Worm (Caenorhabditis elegans) whole organism, young adult: ENCODE data around the gene C08F8.9.
A peak's percentile ranks its signal among the peaks of the same experiment; 100 is the strongest.

ENCODE experiments used
- B0019.2 ChIP-seq: fragments of 200-800 bp; sonication (Bioruptor generic); conservative IDR thresholded peaks from 2 replicates; pipeline ENCODE4 v1.3.6; 2022; ENCODE audit warnings: missing genetic modification reagents, missing genetic modification characterization, missing compliant biosample characterization
- B0035.1 ChIP-seq: sonication (generic microtip); optimal IDR thresholded peaks from 2 replicates; lab custom pipeline; 2016; ENCODE audit warnings: missing genetic modification characterization, mild to moderate bottlenecking, missing compliant biosample characterization, missing genotype, missing genetic modification reagents
- F23B12.7 ChIP-seq: sonication (generic microtip); optimal IDR thresholded peaks from 2 replicates; lab custom pipeline; 2017; ENCODE audit warnings: missing genetic modification characterization, mild to moderate bottlenecking, missing compliant biosample characterization, antibody characterized with exemption, moderate library complexity; ENCODE audit not compliant: insufficient read depth
- F39B2.1 ChIP-seq: fragments of 200-800 bp; sonication (Bioruptor generic); IDR thresholded peaks from 2 replicates; pipeline ENCODE4 v1.3.6; 2022; ENCODE audit warnings: missing genetic modification reagents, missing genetic modification characterization, missing compliant biosample characterization
- F49E8.2 ChIP-seq: sonication (generic microtip); optimal IDR thresholded peaks from 3 replicates; lab custom pipeline; 2017; ENCODE audit warnings: missing genetic modification characterization, mild to moderate bottlenecking, missing compliant biosample characterization, antibody characterized with exemption, moderate library complexity; ENCODE audit not compliant: insufficient read depth
- T07F8.4 ChIP-seq: sonication (generic microtip); optimal IDR thresholded peaks from 2 replicates; lab custom pipeline; 2016; ENCODE audit warnings: mild to moderate bottlenecking, missing genetic modification characterization, moderate library complexity, missing compliant biosample characterization
- Y53G8AR.9 ChIP-seq: fragments of 200-800 bp; sonication (Bioruptor generic); conservative IDR thresholded peaks from 2 replicates; pipeline ENCODE4 v1.3.6; 2022; ENCODE audit warnings: missing genetic modification reagents, missing genetic modification characterization, missing compliant biosample characterization
- Y95B8A.8 ChIP-seq: fragments of 200-800 bp; sonication (Bioruptor generic); IDR thresholded peaks from 2 replicates; pipeline ENCODE4 v1.3.6; 2022; ENCODE audit warnings: missing genetic modification reagents, missing genetic modification characterization, missing compliant biosample characterization
- ZK185.1 ChIP-seq: sonication (generic microtip); optimal IDR thresholded peaks from 2 replicates; lab custom pipeline; 2016; ENCODE audit warnings: mild to moderate bottlenecking, missing genetic modification characterization, missing compliant biosample characterization; ENCODE audit not compliant: poor library complexity, severe bottlenecking
- aptf-3 ChIP-seq: fragments of 200-800 bp; sonication (Bioruptor generic); IDR thresholded peaks from 2 replicates; pipeline ENCODE4 v1.3.6; 2022; ENCODE audit warnings: missing genetic modification characterization, missing compliant biosample characterization
- atf-7 ChIP-seq: sonication (generic microtip); optimal IDR thresholded peaks from 2 replicates; lab custom pipeline; 2017; ENCODE audit warnings: mild to moderate bottlenecking, missing genetic modification characterization, missing compliant biosample characterization
- attf-3 ChIP-seq: fragments of 200-800 bp; sonication (Bioruptor generic); conservative IDR thresholded peaks from 2 replicates; pipeline ENCODE4 v1.3.6; 2022; ENCODE audit warnings: missing genetic modification reagents, missing genetic modification characterization, missing compliant biosample characterization
- attf-5 ChIP-seq: fragments of 200-800 bp; sonication (Bioruptor generic); optimal IDR thresholded peaks from 2 replicates; lab custom pipeline; 2018; ENCODE audit warnings: mild to moderate bottlenecking, missing genetic modification characterization, missing compliant biosample characterization
- ccch-3 ChIP-seq: fragments of 200-800 bp; sonication (Bioruptor generic); optimal IDR thresholded peaks from 2 replicates; lab custom pipeline; 2018; ENCODE audit warnings: mild to moderate bottlenecking, missing genetic modification characterization, missing compliant biosample characterization
- cebp-1 ChIP-seq, 2 experiments: fragments of 200-800 bp in 1 of 2; sonication (Bioruptor generic) in 1 of 2; sonication (generic microtip) in 1 of 2; IDR thresholded peaks in 1 of 2; optimal IDR thresholded peaks in 1 of 2; 2 replicates each; pipeline versions ENCODE4 v1.3.6 to Lab custom; 2017 to 2022; ENCODE audit warnings: missing compliant biosample characterization in 2 of 2, missing genetic modification characterization in 2 of 2, mild to moderate bottlenecking in 1 of 2, missing genetic modification reagents in 1 of 2, moderate library complexity in 1 of 2
- chd-7 ChIP-seq: sonication (generic microtip); optimal IDR thresholded peaks from 2 replicates; lab custom pipeline; 2016; ENCODE audit warnings: mild to moderate bottlenecking, missing genetic modification characterization, moderate library complexity, missing compliant biosample characterization
- dox-1 ChIP-seq: fragments of 200-800 bp; sonication (Bioruptor generic); IDR thresholded peaks from 2 replicates; pipeline ENCODE4 v1.3.6; 2022; ENCODE audit warnings: missing genetic modification reagents, missing genetic modification characterization, missing compliant biosample characterization
- dpff-1 ChIP-seq: sonication (generic microtip); optimal IDR thresholded peaks from 2 replicates; lab custom pipeline; 2017; ENCODE audit warnings: mild to moderate bottlenecking, missing genetic modification characterization, missing compliant biosample characterization
- dpl-1 ChIP-seq: fragments of 150-350 bp; optimal IDR thresholded peaks from 2 replicates; lab custom pipeline; 2014; ENCODE audit warnings: missing biosample characterization, missing genetic modification reagents, missing genetic modification characterization
- hlh-26 ChIP-seq: fragments of 200-800 bp; sonication (Bioruptor generic); conservative IDR thresholded peaks from 2 replicates; pipeline ENCODE4 v1.3.6; 2022; ENCODE audit warnings: missing genetic modification reagents, missing genetic modification characterization, missing compliant biosample characterization
- hmg-1.2 ChIP-seq: fragments of 200-800 bp; sonication (Bioruptor generic); IDR thresholded peaks from 2 replicates; pipeline ENCODE4 v1.3.6; 2022; ENCODE audit warnings: missing genetic modification reagents, missing genetic modification characterization, missing compliant biosample characterization
- hmg-20 ChIP-seq: fragments of 200-800 bp; sonication (Bioruptor generic); IDR thresholded peaks from 2 replicates; pipeline ENCODE4 v1.3.6; 2022; ENCODE audit warnings: missing genetic modification reagents, missing genetic modification characterization, missing compliant biosample characterization
- hrde-1 ChIP-seq: sonication (generic microtip); optimal IDR thresholded peaks from 2 replicates; lab custom pipeline; 2016; ENCODE audit warnings: missing genetic modification characterization, mild to moderate bottlenecking, missing compliant biosample characterization, moderate library complexity, missing genotype, missing genetic modification reagents, borderline replicate concordance
- hsf-1 ChIP-seq: fragments of 200-800 bp; sonication (Bioruptor generic); IDR thresholded peaks from 2 replicates; pipeline ENCODE4 v1.3.6; 2022; ENCODE audit warnings: missing genetic modification reagents, missing genetic modification characterization, missing compliant biosample characterization
- let-526 ChIP-seq: fragments of 200-800 bp; sonication (Bioruptor generic); IDR thresholded peaks from 2 replicates; pipeline ENCODE4 v1.3.6; 2022; ENCODE audit warnings: missing genetic modification reagents, missing genetic modification characterization, missing compliant biosample characterization
- let-607 ChIP-seq, 2 experiments: fragments of 200-800 bp in 1 of 2; sonication (Bioruptor generic) in 1 of 2; sonication (generic microtip) in 1 of 2; optimal IDR thresholded peaks; 2 replicates each; lab custom pipeline; 2016 to 2018; ENCODE audit warnings: mild to moderate bottlenecking in 2 of 2, missing compliant biosample characterization in 2 of 2, missing genetic modification characterization in 2 of 2, moderate library complexity in 2 of 2, missing genotype in 1 of 2
- lsy-27 ChIP-seq: sonication (generic microtip); optimal IDR thresholded peaks from 2 replicates; lab custom pipeline; 2017; ENCODE audit warnings: missing genetic modification characterization, mild to moderate bottlenecking, missing compliant biosample characterization, antibody characterized with exemption, missing genotype, borderline replicate concordance; ENCODE audit not compliant: insufficient read depth
- madf-10 ChIP-seq: sonication (generic microtip); optimal IDR thresholded peaks from 2 replicates; lab custom pipeline; 2016; ENCODE audit warnings: mild to moderate bottlenecking, missing genetic modification characterization, missing compliant biosample characterization
- madf-6 ChIP-seq: fragments of 200-800 bp; sonication (Bioruptor generic); IDR thresholded peaks from 2 replicates; pipeline ENCODE4 v1.3.6; 2022; ENCODE audit warnings: missing genetic modification reagents, missing genetic modification characterization, missing compliant biosample characterization
- madf-8 ChIP-seq: fragments of 200-800 bp; sonication (Bioruptor generic); conservative IDR thresholded peaks from 2 replicates; pipeline ENCODE4 v1.3.6; 2022; ENCODE audit warnings: missing genetic modification reagents, missing genetic modification characterization, missing compliant biosample characterization
- mxl-1 ChIP-seq: sonication (generic microtip); optimal IDR thresholded peaks from 2 replicates; lab custom pipeline; 2016; ENCODE audit warnings: missing genetic modification characterization, missing compliant biosample characterization
- nfya-1 ChIP-seq: sonication (generic microtip); optimal IDR thresholded peaks from 2 replicates; lab custom pipeline; 2017; ENCODE audit warnings: antibody characterized with exemption, missing compliant biosample characterization, missing genetic modification characterization, borderline replicate concordance; ENCODE audit not compliant: insufficient read depth
- nhr-120 ChIP-seq: fragments of 200-800 bp; sonication (Bioruptor generic); IDR thresholded peaks from 2 replicates; pipeline ENCODE4 v1.3.6; 2022; ENCODE audit warnings: missing genetic modification characterization, missing compliant biosample characterization
- nhr-27 ChIP-seq: fragments of 200-800 bp; sonication (Bioruptor generic); optimal IDR thresholded peaks from 2 replicates; lab custom pipeline; 2018; ENCODE audit warnings: mild to moderate bottlenecking, missing genetic modification characterization, moderate library complexity, missing compliant biosample characterization
- pbrm-1 ChIP-seq: fragments of 200-800 bp; sonication (Bioruptor generic); IDR thresholded peaks from 2 replicates; pipeline ENCODE4 v1.3.6; 2022; ENCODE audit warnings: missing genetic modification reagents, missing genetic modification characterization, missing compliant biosample characterization
- rcor-1 ChIP-seq: fragments of 200-800 bp; sonication (Bioruptor generic); IDR thresholded peaks from 2 replicates; pipeline ENCODE4 v1.3.6; 2022; ENCODE audit warnings: missing genetic modification reagents, missing genetic modification characterization, missing compliant biosample characterization
- rpc-1 ChIP-seq, 2 experiments: fragments of 150-350 bp in 1 of 2; sonication (generic microtip) in 1 of 2; optimal IDR thresholded peaks; 2 replicates each; lab custom pipeline; 2014 to 2018; ENCODE audit warnings: missing biosample characterization in 1 of 2, missing genetic modification characterization in 1 of 2, missing genetic modification reagents in 1 of 2, missing genotype in 1 of 2
- snpc-1.3 ChIP-seq: sonication (generic microtip); optimal IDR thresholded peaks from 2 replicates; lab custom pipeline; 2017; ENCODE audit warnings: missing genetic modification characterization, mild to moderate bottlenecking, missing compliant biosample characterization, antibody characterized with exemption, moderate library complexity, missing genotype, missing genetic modification reagents; ENCODE audit not compliant: insufficient read depth
- snpc-3.4 ChIP-seq: sonication (generic microtip); optimal IDR thresholded peaks from 2 replicates; lab custom pipeline; 2017; ENCODE audit warnings: missing genetic modification characterization, mild to moderate bottlenecking, missing compliant biosample characterization, antibody characterized with exemption, moderate library complexity, missing genotype, missing genetic modification reagents
- sptf-2 ChIP-seq: fragments of 200-800 bp; sonication (Bioruptor generic); optimal IDR thresholded peaks from 2 replicates; lab custom pipeline; 2018; ENCODE audit warnings: mild to moderate bottlenecking, missing genetic modification characterization, missing compliant biosample characterization
- xnd-1 ChIP-seq: sonication (generic microtip); optimal IDR thresholded peaks from 2 replicates; lab custom pipeline; 2016; ENCODE audit warnings: missing genotype, missing genetic modification reagents, missing genetic modification characterization, missing compliant biosample characterization
- zfh-2 ChIP-seq: fragments of 200-800 bp; sonication (Bioruptor generic); conservative IDR thresholded peaks from 2 replicates; pipeline ENCODE4 v1.3.6; 2022; ENCODE audit warnings: missing genetic modification reagents, missing genetic modification characterization, missing compliant biosample characterization
- ztf-18 ChIP-seq: sonication (generic microtip); optimal IDR thresholded peaks from 2 replicates; lab custom pipeline; 2016; ENCODE audit warnings: missing genotype, mild to moderate bottlenecking, missing genetic modification characterization, missing compliant biosample characterization
- ztf-26 ChIP-seq: sonication (generic microtip); optimal IDR thresholded peaks from 2 replicates; lab custom pipeline; 2017; ENCODE audit warnings: missing genetic modification characterization, missing compliant biosample characterization
- ztf-3 ChIP-seq: fragments of 200-800 bp; sonication (Bioruptor generic); optimal IDR thresholded peaks from 2 replicates; lab custom pipeline; 2018; ENCODE audit warnings: mild to moderate bottlenecking, missing genetic modification characterization, missing compliant biosample characterization

Gene C08F8.9

DNA sequence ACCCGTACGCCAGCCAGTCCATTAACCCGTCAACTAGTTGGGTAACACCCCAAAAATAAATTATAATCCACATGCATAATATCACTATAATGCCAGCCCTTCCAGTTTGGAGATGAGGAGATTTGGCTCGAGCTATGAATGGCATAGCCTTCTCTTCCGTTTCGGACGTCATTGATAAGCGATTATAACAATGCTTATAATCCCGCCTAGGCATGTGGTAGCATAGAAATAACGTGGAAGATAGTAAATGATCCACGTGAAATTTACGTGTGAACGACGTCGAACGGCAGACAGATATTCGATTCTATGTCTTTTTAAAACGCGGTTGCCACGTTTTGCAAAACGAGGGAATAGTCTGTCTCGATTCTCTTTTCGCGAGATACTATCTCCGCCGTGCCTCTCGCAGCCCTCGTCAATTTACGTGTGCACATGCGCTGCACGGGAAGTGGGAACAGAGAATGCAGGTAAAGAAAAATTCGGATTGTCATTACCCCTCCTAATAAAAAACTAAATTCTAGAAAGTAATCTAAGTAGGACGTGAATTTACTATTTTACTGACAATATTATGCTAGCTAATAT is 29.5 kb downstream of the C08F8.9 start (continued):
- TF ChIP-seq F49E8.2 (tag; lab: Kevin White, UChicago) (no peak), cebp-1 (GFP tag; IDR thresholded peaks at IDR 0.05; lab: Robert Waterston, UW) (no peak), cebp-1 (tag; optimal IDR thresholded peaks at IDR 0.05; lab: Kevin White, UChicago) (peak; percentile 15), attf-3 (GFP tag; lab: Robert Waterston, UW) (no peak), aptf-3 (no peak), hsf-1 (GFP tag; lab: Robert Waterston, UW) (no peak), B0035.1 (tag; lab: Kevin White, UChicago) (no peak), Y53G8AR.9 (GFP tag; lab: Robert Waterston, UW) (no peak), let-607 (tag; optimal IDR thresholded peaks at IDR 0.05; lab: Kevin White, UChicago) (peak in 1 of 2 experiments; percentile 46), hlh-26 (GFP tag; lab: Robert Waterston, UW) (no peak), pbrm-1 (GFP tag; lab: Robert Waterston, UW) (0 out of 2 replicates have a peak, but pooled peaks have one; percentile 46), nhr-27 (no peak), nhr-120 (GFP tag; lab: Robert Waterston, UW) (no peak), sptf-2 (GFP tag; lab: Kevin White, UChicago) (no peak), nfya-1 (no peak), ztf-18 (tag; lab: Kevin White, UChicago) (no peak), attf-5 (peak; percentile 47), hmg-20 (no peak), dox-1 (GFP tag; lab: Robert Waterston, UW) (peak; percentile 31; the same call in 1 of the 2 replicates), ztf-3 (GFP tag; lab: Kevin White, UChicago) (peak; percentile 18), rpc-1 (optimal IDR thresholded peaks at IDR 0.05; lab: Kevin White, UChicago) (no peak), rpc-1 (tag; optimal IDR thresholded peaks at IDR 0.05; lab: Kevin White, UChicago) (no peak), snpc-1.3 (tag; lab: Kevin White, UChicago) (no peak), B0019.2 (GFP tag; lab: Robert Waterston, UW) (no peak), F39B2.1 (GFP tag; lab: Robert Waterston, UW) (no peak), Y95B8A.8 (GFP tag; lab: Robert Waterston, UW) (0 out of 2 replicates have a peak, but pooled peaks have one; percentile 8), madf-10 (tag; lab: Kevin White, UChicago) (no peak), dpl-1 (no peak), atf-7 (no peak), dpff-1 (tag; lab: Kevin White, UChicago) (no peak), let-526 (GFP tag; lab: Robert Waterston, UW) (no peak), madf-8 (GFP tag; lab: Robert Waterston, UW) (no peak), madf-6 (GFP tag; lab: Robert Waterston, UW) (0 out of 2 replicates have a peak, but pooled peaks have one; percentile 22), ztf-26 (tag; lab: Kevin White, UChicago) (no peak), ccch-3 (GFP tag; lab: Kevin White, UChicago) (no peak), mxl-1 (tag; lab: Kevin White, UChicago) (no peak), hmg-1.2 (GFP tag; lab: Robert Waterston, UW) (peak; percentile 35; the same call in 1 of the 2 replicates), chd-7 (tag; lab: Kevin White, UChicago) (peak; percentile 58)

DNA sequence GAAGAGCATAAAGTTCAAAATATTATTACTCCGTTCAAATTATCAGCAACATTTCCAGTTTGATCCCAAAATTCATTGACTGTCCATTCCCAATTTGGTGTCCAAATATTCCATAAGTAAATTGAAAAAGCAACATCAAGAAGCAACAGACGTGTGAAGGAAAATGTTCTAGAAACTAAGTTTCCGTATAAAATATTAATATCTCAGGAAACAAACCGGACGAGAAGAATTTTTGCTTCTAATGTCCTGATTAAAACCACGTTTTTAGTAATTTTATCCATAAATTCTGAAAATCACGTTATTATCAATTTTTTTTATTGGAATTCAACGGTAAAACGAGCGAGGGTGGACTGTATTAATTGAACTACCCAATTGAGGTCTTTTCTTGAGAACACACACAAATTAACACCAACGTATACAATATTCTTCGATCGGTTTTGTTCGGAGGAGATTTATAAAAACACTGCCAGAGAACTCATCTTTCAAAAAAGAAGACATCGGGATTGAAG is 31.4 kb downstream of the C08F8.9 start, which contains the start of gene pigq-1:
pigq-1 (minus strand) TSS at position 286 of the 509 bp plus-strand sequence.
- TF ChIP-seq B0019.2 (GFP tag; lab: Robert Waterston, UW) (no peak), hlh-26 (GFP tag; lab: Robert Waterston, UW) (no peak), rcor-1 (GFP tag; lab: Robert Waterston, UW) (no peak), T07F8.4 (tag; lab: Kevin White, UChicago) (no peak), lsy-27 (tag; lab: Kevin White, UChicago) (no peak), hrde-1 (tag; lab: Kevin White, UChicago) (peak; percentile 90), ZK185.1 (tag; lab: Kevin White, UChicago) (peak; percentile 83), zfh-2 (GFP tag; lab: Robert Waterston, UW) (no peak), F23B12.7 (tag; lab: Kevin White, UChicago) (no peak), xnd-1 (tag; lab: Kevin White, UChicago) (peak; percentile 28), snpc-3.4 (tag; lab: Kevin White, UChicago) (peak; percentile 68)
